Fruit fly (Drosophila melanogaster): ENCODE results near the gene hfw.

DNA sequence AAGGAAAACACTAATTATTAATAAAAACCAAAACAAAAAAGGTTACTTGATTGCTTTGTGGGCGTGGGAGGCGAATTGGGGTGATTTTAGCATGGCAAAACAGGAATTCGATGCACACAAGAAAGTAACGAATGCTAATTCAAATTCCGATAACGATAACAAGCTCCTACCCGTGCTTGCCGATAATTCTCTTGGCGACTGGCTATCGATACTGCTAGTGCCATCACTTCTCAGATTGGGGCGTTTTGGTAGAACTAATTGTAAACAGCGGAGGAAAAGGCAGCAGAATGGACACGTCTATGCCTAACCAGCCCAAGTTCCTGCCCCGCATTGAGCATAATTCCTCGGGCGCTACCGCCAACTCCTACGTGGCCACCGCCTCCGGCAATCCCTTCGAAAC lies 4.5 kb upstream of the hfw start, which contains the start of gene dor:
- TF ChIP-seq fd96Ca (GFP tag; IDR thresholded peaks at IDR 0.05) (no peak), EcR (GFP tag; optimal IDR thresholded peaks at IDR 0.05) (no peak), CG32121 (GFP tag; IDR thresholded peaks at IDR 0.05) (no peak), CG10348 (GFP tag; IDR thresholded peaks at IDR 0.05) (no peak), Pif1B (GFP tag; optimal IDR thresholded peaks at IDR 0.05) (no peak), D1 (tag; optimal IDR thresholded peaks at IDR 0.05) (no peak), CG8159 (tag; optimal IDR thresholded peaks at IDR 0.05) (no peak), CG17806 (tag; optimal IDR thresholded peaks at IDR 0.05) (no peak), gl (tag; optimal IDR thresholded peaks at IDR 0.05) (no peak), CG4496 (GFP tag; IDR thresholded peaks at IDR 0.05) (no peak), CG13204 (GFP tag; optimal IDR thresholded peaks at IDR 0.05) (no peak), Snoo (tag; optimal IDR thresholded peaks at IDR 0.05) (no peak)
